Worm (Caenorhabditis elegans): ENCODE data around the gene T27E4.7.

DNA sequence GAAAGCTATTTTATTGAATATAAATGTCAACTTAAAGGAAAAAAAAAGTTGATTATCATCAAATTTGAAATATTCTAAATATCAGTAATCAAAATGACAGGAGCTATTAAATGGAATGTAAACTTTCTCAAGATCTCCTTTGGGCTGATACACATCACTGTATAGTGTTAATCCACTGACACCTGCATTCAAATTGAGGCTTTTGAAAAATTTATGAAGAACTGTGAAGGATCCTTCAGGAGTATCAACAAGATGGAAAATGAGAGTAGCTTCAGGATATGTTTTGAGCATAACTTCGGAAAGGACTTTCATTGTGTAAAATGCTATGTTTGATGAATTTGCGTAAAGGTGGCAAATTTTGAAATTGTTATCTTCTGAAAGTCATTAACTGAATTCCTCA is 21.1 kb upstream of the T27E4.7 start:
- TF ChIP-seq lin-13 (tag; optimal IDR thresholded peaks at IDR 0.05) (no peak), mep-1 (tag; optimal IDR thresholded peaks at IDR 0.05) (no peak), nhr-28 (tag; optimal IDR thresholded peaks at IDR 0.05) (no peak), nhr-12 (tag; optimal IDR thresholded peaks at IDR 0.05) (no peak)

Measured in whole organism, mixed stage, embryonic.